Worm (Caenorhabditis elegans) whole organism, mixed stage, embryonic: Measurements from ENCODE around the gene Y40B10A.5.

Experiments used
- cnd-1 ChIP-seq: fragments of 200-800 bp; sonication (Bioruptor generic); optimal IDR thresholded peaks from 2 replicates; lab custom pipeline; 2018; ENCODE audit warnings: mild to moderate bottlenecking, missing genetic modification characterization, missing compliant biosample characterization
- elt-1 ChIP-seq: sonication (generic microtip); optimal IDR thresholded peaks from 2 replicates; lab custom pipeline; 2017; ENCODE audit warnings: missing genetic modification characterization, mild to moderate bottlenecking, missing compliant biosample characterization, antibody characterized with exemption, moderate library complexity, borderline replicate concordance; ENCODE audit not compliant: insufficient read depth
- elt-3 ChIP-seq: fragments of 150-350 bp; optimal IDR thresholded peaks from 2 replicates; lab custom pipeline; 2014; ENCODE audit warnings: missing biosample characterization, missing genetic modification characterization
- lin-13 ChIP-seq: fragments of 150-350 bp; optimal IDR thresholded peaks from 2 replicates; lab custom pipeline; 2014; ENCODE audit warnings: missing biosample characterization, missing genetic modification characterization
- lsy-2 ChIP-seq: fragments of 150-350 bp; optimal IDR thresholded peaks from 2 replicates; lab custom pipeline; 2014; ENCODE audit warnings: missing biosample characterization, missing genetic modification characterization
- mab-5 ChIP-seq: fragments of 150-350 bp; optimal IDR thresholded peaks from 2 replicates; lab custom pipeline; 2014; ENCODE audit warnings: missing biosample characterization, missing genetic modification characterization
- nhr-237 ChIP-seq: fragments of 150-350 bp; optimal IDR thresholded peaks from 2 replicates; lab custom pipeline; 2014; ENCODE audit warnings: missing biosample characterization, missing genetic modification characterization
- nhr-76 ChIP-seq: sonication (generic microtip); optimal IDR thresholded peaks from 2 replicates; lab custom pipeline; 2017; ENCODE audit warnings: missing biosample characterization, missing genetic modification characterization
- sem-2 ChIP-seq: fragments of 200-800 bp; sonication (Bioruptor generic); optimal IDR thresholded peaks from 2 replicates; lab custom pipeline; 2018; ENCODE audit warnings: mild to moderate bottlenecking, missing genetic modification characterization, missing compliant biosample characterization
- sptf-1 ChIP-seq: sonication (generic microtip); optimal IDR thresholded peaks from 2 replicates; lab custom pipeline; 2017; ENCODE audit warnings: mild to moderate bottlenecking, missing genetic modification characterization, moderate library complexity, missing compliant biosample characterization
- tbx-8 ChIP-seq: fragments of 200-800 bp; sonication (Bioruptor generic); optimal IDR thresholded peaks from 2 replicates; lab custom pipeline; 2018; ENCODE audit warnings: mild to moderate bottlenecking, missing genetic modification characterization, moderate library complexity, missing compliant biosample characterization
- unc-39 ChIP-seq: fragments of 150-350 bp; optimal IDR thresholded peaks from 2 replicates; lab custom pipeline; 2014; ENCODE audit warnings: missing biosample characterization, missing genetic modification characterization
- unc-62 ChIP-seq: fragments of 150-350 bp; optimal IDR thresholded peaks from 2 replicates; lab custom pipeline; 2014; ENCODE audit warnings: missing biosample characterization, missing genetic modification reagents, missing genetic modification characterization
- ztf-11 ChIP-seq: fragments of 150-350 bp; optimal IDR thresholded peaks from 2 replicates; lab custom pipeline; 2014; ENCODE audit warnings: missing biosample characterization, missing genetic modification characterization

DNA sequence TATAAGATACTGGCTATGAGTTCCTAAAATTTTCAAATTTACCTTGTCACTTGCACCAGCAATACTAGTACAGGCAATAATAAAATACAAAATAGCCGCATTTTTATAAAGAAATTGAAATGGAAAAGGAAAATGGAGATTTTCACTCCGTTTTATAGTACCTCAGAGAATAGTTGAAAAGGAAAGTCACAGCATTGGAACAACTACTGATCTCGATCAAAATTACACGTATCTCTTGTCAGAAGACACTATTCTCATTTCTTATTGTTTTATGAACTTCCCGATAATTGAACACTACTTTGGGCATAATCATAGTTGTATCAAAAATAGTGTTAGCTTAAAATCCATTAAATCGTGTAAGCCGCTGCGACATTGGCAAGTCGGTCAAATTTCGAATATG lies 5.7 kb upstream of the Y40B10A.5 start, which contains the start of gene Y40B10A.11:
- TF ChIP-seq sem-2 (GFP tag; lab: Kevin White, UChicago): no peak
- no peak for TF ChIP-seq elt-3 (tag; lab: Kevin White, UChicago)
- no peak for TF ChIP-seq nhr-76 (tag; lab: Kevin White, UChicago)
- no peak for TF ChIP-seq cnd-1
- no peak for TF ChIP-seq nhr-237 (tag; lab: Kevin White, UChicago)
- no peak for TF ChIP-seq unc-62 (GFP tag; lab: Kevin White, UChicago)
- no peak for TF ChIP-seq mab-5 (tag; lab: Kevin White, UChicago)
- no peak for TF ChIP-seq unc-39 (tag; lab: Kevin White, UChicago)
- no peak for TF ChIP-seq sptf-1 (tag; lab: Kevin White, UChicago)
- TF ChIP-seq elt-1 (tag; lab: Kevin White, UChicago): no peak
- TF ChIP-seq tbx-8 (GFP tag; lab: Kevin White, UChicago): no peak
- TF ChIP-seq lin-13 (tag; lab: Kevin White, UChicago): no peak
- TF ChIP-seq lsy-2 (tag; lab: Kevin White, UChicago): no peak
- TF ChIP-seq ztf-11 (tag; lab: Kevin White, UChicago): no peak
